Fruit fly (Drosophila melanogaster): ENCODE measurements around the gene tinc.

DNA sequence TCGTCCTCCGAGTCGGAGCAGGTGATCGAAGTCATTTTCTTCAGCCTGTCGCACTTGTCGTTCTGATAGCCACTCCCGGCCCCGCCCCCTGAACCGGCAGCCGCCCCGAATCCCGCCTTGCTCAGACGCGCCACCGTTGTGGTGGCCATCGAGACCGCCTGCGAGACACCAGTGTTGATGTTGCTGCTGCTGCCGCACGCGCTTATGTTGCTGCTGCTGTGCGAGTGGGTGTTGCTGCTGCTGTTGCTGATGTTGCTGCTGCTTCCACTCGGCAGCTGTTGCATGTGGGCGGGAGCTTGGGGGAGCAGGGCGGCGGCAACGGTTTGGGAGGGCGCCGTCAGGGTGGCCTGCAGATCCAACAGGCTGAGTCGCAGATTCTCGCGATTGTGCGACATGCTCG, 37.4 kb upstream of the tinc start:
- no peak for TF ChIP-seq OdsH (GFP tag; optimal IDR thresholded peaks at IDR 0.05)
- no peak for TF ChIP-seq Hr39 (GFP tag; optimal IDR thresholded peaks at IDR 0.05)
- no peak for TF ChIP-seq CG7368 (GFP tag; optimal IDR thresholded peaks at IDR 0.05)
- TF ChIP-seq Smox (GFP tag; optimal IDR thresholded peaks at IDR 0.05) = no peak
- TF ChIP-seq dsx (GFP tag; optimal IDR thresholded peaks at IDR 0.05; ENCODE audit: poor library complexity, severe bottlenecking) = no peak
- TF ChIP-seq CG3032 (tag; optimal IDR thresholded peaks at IDR 0.05) = no peak
- TF ChIP-seq pdm3 (GFP tag; optimal IDR thresholded peaks at IDR 0.05) = no peak
- TF ChIP-seq CG6163 (GFP tag; IDR thresholded peaks at IDR 0.05) = no peak
- no peak for TF ChIP-seq acj6 (GFP tag; optimal IDR thresholded peaks at IDR 0.05)
- TF ChIP-seq CG31627 (GFP tag; optimal IDR thresholded peaks at IDR 0.05) = no peak
